Worm (Caenorhabditis elegans) whole organism, mixed stage, embryonic: ENCODE data around the gene mab-5.
A peak's percentile ranks its signal among the peaks of the same experiment; 100 is the strongest.

Source experiments
- ceh-39 ChIP-seq: fragments of 150-350 bp; optimal IDR thresholded peaks from 2 replicates; lab custom pipeline; 2014; ENCODE audit warnings: missing biosample characterization, missing genetic modification characterization
- ceh-43 ChIP-seq: fragments of 200-800 bp; sonication (Bioruptor generic); optimal IDR thresholded peaks from 2 replicates; lab custom pipeline; 2018; ENCODE audit warnings: mild to moderate bottlenecking, missing genetic modification characterization, moderate library complexity, missing compliant biosample characterization
- ceh-83 ChIP-seq: fragments of 200-800 bp; sonication (Bioruptor generic); optimal IDR thresholded peaks from 2 replicates; lab custom pipeline; 2018; ENCODE audit warnings: mild to moderate bottlenecking, missing genetic modification characterization, missing compliant biosample characterization
- ces-1 ChIP-seq: fragments of 150-350 bp; optimal IDR thresholded peaks from 2 replicates; lab custom pipeline; 2014; ENCODE audit warnings: missing biosample characterization, missing genetic modification reagents, missing genetic modification characterization
- cnd-1 ChIP-seq: fragments of 200-800 bp; sonication (Bioruptor generic); optimal IDR thresholded peaks from 2 replicates; lab custom pipeline; 2018; ENCODE audit warnings: mild to moderate bottlenecking, missing genetic modification characterization, missing compliant biosample characterization
- drap-1 ChIP-seq: fragments of 200-800 bp; sonication (Bioruptor generic); optimal IDR thresholded peaks from 3 replicates; lab custom pipeline; 2018; ENCODE audit warnings: mild to moderate bottlenecking, missing genetic modification characterization, missing compliant biosample characterization
- elt-1 ChIP-seq: sonication (generic microtip); optimal IDR thresholded peaks from 2 replicates; lab custom pipeline; 2017; ENCODE audit warnings: missing genetic modification characterization, mild to moderate bottlenecking, missing compliant biosample characterization, antibody characterized with exemption, moderate library complexity, borderline replicate concordance; ENCODE audit not compliant: insufficient read depth
- elt-3 ChIP-seq: fragments of 150-350 bp; optimal IDR thresholded peaks from 2 replicates; lab custom pipeline; 2014; ENCODE audit warnings: missing biosample characterization, missing genetic modification characterization
- flh-1 ChIP-seq: fragments of 200-800 bp; sonication (Bioruptor generic); optimal IDR thresholded peaks from 2 replicates; lab custom pipeline; 2018; ENCODE audit warnings: mild to moderate bottlenecking, missing genetic modification characterization, moderate library complexity, missing compliant biosample characterization
- hlh-1 ChIP-seq: fragments of 150-350 bp; optimal IDR thresholded peaks from 2 replicates; lab custom pipeline; 2014; ENCODE audit warnings: missing biosample characterization, missing genetic modification reagents, missing genetic modification characterization
- lin-13 ChIP-seq: fragments of 150-350 bp; optimal IDR thresholded peaks from 2 replicates; lab custom pipeline; 2014; ENCODE audit warnings: missing biosample characterization, missing genetic modification characterization
- lin-32 ChIP-seq: fragments of 200-800 bp; sonication (Bioruptor generic); optimal IDR thresholded peaks from 2 replicates; lab custom pipeline; 2018; ENCODE audit warnings: mild to moderate bottlenecking, missing genetic modification characterization, missing compliant biosample characterization
- lsy-2 ChIP-seq: fragments of 150-350 bp; optimal IDR thresholded peaks from 2 replicates; lab custom pipeline; 2014; ENCODE audit warnings: missing biosample characterization, missing genetic modification characterization
- mab-5 ChIP-seq: fragments of 150-350 bp; optimal IDR thresholded peaks from 2 replicates; lab custom pipeline; 2014; ENCODE audit warnings: missing biosample characterization, missing genetic modification characterization
- mep-1 ChIP-seq: fragments of 150-350 bp; optimal IDR thresholded peaks from 2 replicates; lab custom pipeline; 2017; ENCODE audit warnings: missing biosample characterization, missing genetic modification reagents, missing genetic modification characterization, inconsistent platforms
- nhr-12 ChIP-seq: fragments of 150-350 bp; optimal IDR thresholded peaks from 2 replicates; lab custom pipeline; 2014; ENCODE audit warnings: missing biosample characterization, missing genetic modification characterization
- nhr-2 ChIP-seq: fragments of 150-350 bp; optimal IDR thresholded peaks from 2 replicates; lab custom pipeline; 2014; ENCODE audit warnings: missing biosample characterization, missing genetic modification characterization
- nhr-237 ChIP-seq: fragments of 150-350 bp; optimal IDR thresholded peaks from 2 replicates; lab custom pipeline; 2014; ENCODE audit warnings: missing biosample characterization, missing genetic modification characterization
- nhr-28 ChIP-seq: fragments of 150-350 bp; optimal IDR thresholded peaks from 2 replicates; lab custom pipeline; 2014; ENCODE audit warnings: missing biosample characterization, missing genetic modification characterization
- nhr-76 ChIP-seq: sonication (generic microtip); optimal IDR thresholded peaks from 2 replicates; lab custom pipeline; 2017; ENCODE audit warnings: missing biosample characterization, missing genetic modification characterization
- sem-2 ChIP-seq: fragments of 200-800 bp; sonication (Bioruptor generic); optimal IDR thresholded peaks from 2 replicates; lab custom pipeline; 2018; ENCODE audit warnings: mild to moderate bottlenecking, missing genetic modification characterization, missing compliant biosample characterization
- snpc-4 ChIP-seq: fragments of 150-350 bp; optimal IDR thresholded peaks from 2 replicates; lab custom pipeline; 2014; ENCODE audit warnings: missing biosample characterization, missing genetic modification characterization
- tbx-8 ChIP-seq: fragments of 200-800 bp; sonication (Bioruptor generic); optimal IDR thresholded peaks from 2 replicates; lab custom pipeline; 2018; ENCODE audit warnings: mild to moderate bottlenecking, missing genetic modification characterization, moderate library complexity, missing compliant biosample characterization
- unc-120 ChIP-seq: sonication (generic microtip); optimal IDR thresholded peaks from 2 replicates; lab custom pipeline; 2017; ENCODE audit warnings: missing genetic modification characterization, missing compliant biosample characterization; ENCODE audit not compliant: poor library complexity, severe bottlenecking
- unc-39 ChIP-seq: fragments of 150-350 bp; optimal IDR thresholded peaks from 2 replicates; lab custom pipeline; 2014; ENCODE audit warnings: missing biosample characterization, missing genetic modification characterization
- ztf-11 ChIP-seq: fragments of 150-350 bp; optimal IDR thresholded peaks from 2 replicates; lab custom pipeline; 2014; ENCODE audit warnings: missing biosample characterization, missing genetic modification characterization

The mab-5 gene

DNA sequence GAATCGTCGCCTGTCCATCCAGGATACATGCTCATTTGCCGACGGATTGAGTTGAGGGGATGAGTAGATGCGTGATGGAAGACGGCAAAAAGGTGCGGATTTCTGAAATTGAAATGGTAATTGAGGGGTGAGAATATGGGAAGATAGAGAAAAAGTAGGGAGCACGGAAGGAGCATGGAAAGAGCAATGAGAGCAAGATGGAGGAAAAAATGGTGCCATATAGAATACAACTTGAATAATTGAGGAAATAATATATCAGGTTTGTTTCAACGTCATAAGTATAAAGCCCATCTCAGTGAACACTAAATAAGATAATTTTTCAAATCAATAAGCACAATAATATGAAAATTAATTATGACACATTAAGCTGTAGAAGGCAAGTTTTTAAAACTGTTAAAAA lies at the start of gene mab-5:
Gene mab-5, minus strand, starts transcription at position 101 of the 400 bp plus-strand sequence.
- no peak for TF ChIP-seq ceh-83 (GFP tag; lab: Kevin White, UChicago)
- no peak for TF ChIP-seq ceh-43 (GFP tag; lab: Kevin White, UChicago)
- TF ChIP-seq lin-13: no peak
- no peak for TF ChIP-seq snpc-4
- no peak for TF ChIP-seq drap-1 (GFP tag; lab: Kevin White, UChicago)
- TF ChIP-seq elt-1 (tag; lab: Kevin White, UChicago): no peak
- no peak for TF ChIP-seq tbx-8 (GFP tag; lab: Kevin White, UChicago)

DNA sequence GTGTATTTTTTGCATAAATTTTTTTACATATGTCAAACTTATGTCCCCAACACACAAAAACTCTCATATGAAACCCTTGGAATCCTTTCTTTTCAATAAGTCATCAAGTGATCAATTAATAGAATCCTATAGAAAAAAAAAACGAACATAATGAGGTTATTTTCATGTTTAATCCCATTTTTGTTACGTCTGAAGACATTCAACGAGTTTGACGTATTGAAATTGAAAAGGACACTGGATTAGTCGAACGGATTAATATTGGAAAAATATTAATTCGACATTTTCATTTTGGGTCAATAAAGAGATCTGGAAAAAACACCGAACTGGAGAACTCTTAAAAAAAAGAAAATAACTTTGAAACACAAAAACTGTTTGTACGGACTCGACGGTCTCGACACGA lies 49.2 kb upstream of the mab-5 start:
- TF ChIP-seq hlh-1 (tag; lab: Kevin White, UChicago) (no peak), lsy-2 (tag; lab: Kevin White, UChicago) (no peak), nhr-76 (tag; lab: Kevin White, UChicago) (no peak), ceh-39 (tag; lab: Kevin White, UChicago) (no peak), tbx-8 (GFP tag; lab: Kevin White, UChicago) (no peak), snpc-4 (no peak), mab-5 (tag; lab: Kevin White, UChicago) (no peak), ces-1 (no peak), nhr-2 (tag; lab: Kevin White, UChicago) (no peak), ceh-83 (GFP tag; lab: Kevin White, UChicago) (no peak), nhr-28 (tag; lab: Kevin White, UChicago) (no peak), ztf-11 (no peak)

DNA sequence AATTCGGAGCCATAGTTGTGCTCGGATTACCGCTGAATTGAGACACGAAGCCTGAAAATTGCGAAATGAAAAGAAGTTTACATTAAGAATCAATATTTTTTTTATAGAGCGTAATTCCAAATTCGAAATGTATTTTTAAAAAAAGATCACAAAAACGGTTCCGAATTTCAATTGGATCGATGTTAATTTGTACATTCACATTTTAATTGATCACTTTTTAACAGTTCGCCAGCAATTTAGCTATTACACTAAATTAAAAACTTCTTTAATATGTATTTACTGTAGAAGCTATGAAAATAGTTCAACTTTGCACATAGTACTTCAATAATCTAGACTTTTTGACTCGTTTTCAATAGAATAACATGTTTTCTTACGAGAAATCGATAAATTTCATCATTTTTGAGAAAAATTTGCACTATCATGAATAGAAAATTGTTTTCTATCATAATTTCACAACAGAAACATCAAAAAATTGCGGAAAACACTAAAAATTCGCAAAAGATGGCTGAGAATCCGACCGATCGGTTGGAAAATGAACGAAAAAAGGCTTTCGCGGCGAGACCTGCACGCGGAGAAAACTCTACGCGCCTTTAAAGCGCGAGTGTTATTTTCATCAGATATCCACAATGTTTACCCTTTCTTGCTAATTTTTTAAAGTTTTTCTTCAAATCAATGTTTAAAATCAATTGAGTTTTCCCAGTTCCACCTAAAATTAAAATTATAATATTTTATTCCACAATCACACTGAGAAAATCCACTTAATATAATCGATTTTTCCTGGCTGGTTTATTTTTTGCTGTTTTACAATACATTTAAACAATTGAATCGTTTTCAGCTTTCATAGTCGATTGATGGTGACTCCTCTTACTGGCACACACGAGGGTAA lies 45.6 kb upstream of the mab-5 start, which contains the start of the genes egl-45 and kcmf-1:
Gene egl-45, minus strand, starts transcription at position 51 of the 886 bp plus-strand sequence.
Gene kcmf-1, plus strand, starts transcription at position 836 of the 886 bp plus-strand sequence.
- TF ChIP-seq mep-1 (tag; lab: Kevin White, UChicago): peak; percentile 44
- TF ChIP-seq ces-1: no peak
- TF ChIP-seq hlh-1 (tag; lab: Kevin White, UChicago): peak; percentile 13
- peak; percentile 36 for TF ChIP-seq lsy-2 (tag; lab: Kevin White, UChicago)
- TF ChIP-seq unc-120 (tag; lab: Kevin White, UChicago): peak; percentile 66

DNA sequence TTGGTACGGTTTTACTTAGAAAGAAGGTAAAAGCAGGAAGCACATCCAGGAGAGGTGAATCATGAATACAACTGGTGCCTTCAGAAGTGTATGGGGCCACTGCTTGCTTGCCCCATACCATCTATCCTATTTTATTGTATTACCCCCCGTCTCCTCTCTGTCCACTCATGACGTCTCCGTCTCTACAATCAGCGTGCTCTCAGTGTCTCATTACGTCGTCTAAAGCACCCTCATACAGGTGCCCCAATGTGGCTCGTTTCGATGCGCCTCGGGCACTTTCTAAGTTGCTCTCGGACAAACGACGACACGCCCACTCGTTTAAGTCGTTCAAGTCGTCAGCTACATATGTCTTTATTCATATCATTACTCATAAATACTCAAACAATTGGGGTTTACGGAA lies 40.8 kb upstream of the mab-5 start:
- no peak for TF ChIP-seq nhr-2 (tag; lab: Kevin White, UChicago)
- peak; percentile 26 for TF ChIP-seq cnd-1 (tag; lab: Kevin White, UChicago)
- TF ChIP-seq nhr-12 (tag; lab: Kevin White, UChicago): no peak

DNA sequence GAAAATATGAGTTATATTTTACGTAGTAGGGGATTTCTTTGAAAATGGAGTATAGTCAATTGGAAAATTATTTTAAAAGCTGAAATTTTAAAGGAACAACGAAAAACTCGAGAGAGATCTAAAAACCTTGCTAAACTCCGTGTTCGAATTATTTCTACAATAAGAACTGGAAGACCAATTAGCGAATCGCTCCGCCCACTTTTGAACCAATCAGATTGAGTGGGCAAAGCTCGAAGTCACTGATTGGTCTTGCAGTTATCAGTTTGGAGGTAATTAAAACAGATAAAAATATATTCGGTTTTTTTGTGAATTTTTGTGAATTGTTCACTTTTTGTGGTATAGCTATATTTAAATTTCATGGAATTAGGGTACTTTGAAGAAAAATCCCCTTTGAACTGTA lies 40.0 kb upstream of the mab-5 start:
- no peak for TF ChIP-seq unc-120 (tag; lab: Kevin White, UChicago)
- no peak for TF ChIP-seq flh-1 (GFP tag; lab: Kevin White, UChicago)
- TF ChIP-seq nhr-237 (tag; lab: Kevin White, UChicago): no peak
- TF ChIP-seq sem-2 (GFP tag; lab: Kevin White, UChicago): no peak
- TF ChIP-seq nhr-76 (tag; lab: Kevin White, UChicago): no peak
- no peak for TF ChIP-seq ceh-43 (GFP tag; lab: Kevin White, UChicago)
- TF ChIP-seq hlh-1 (tag; lab: Kevin White, UChicago): no peak
- TF ChIP-seq nhr-12 (tag; lab: Kevin White, UChicago): no peak
- TF ChIP-seq tbx-8 (GFP tag; lab: Kevin White, UChicago): no peak
- TF ChIP-seq elt-3: no peak
- no peak for TF ChIP-seq lin-32

DNA sequence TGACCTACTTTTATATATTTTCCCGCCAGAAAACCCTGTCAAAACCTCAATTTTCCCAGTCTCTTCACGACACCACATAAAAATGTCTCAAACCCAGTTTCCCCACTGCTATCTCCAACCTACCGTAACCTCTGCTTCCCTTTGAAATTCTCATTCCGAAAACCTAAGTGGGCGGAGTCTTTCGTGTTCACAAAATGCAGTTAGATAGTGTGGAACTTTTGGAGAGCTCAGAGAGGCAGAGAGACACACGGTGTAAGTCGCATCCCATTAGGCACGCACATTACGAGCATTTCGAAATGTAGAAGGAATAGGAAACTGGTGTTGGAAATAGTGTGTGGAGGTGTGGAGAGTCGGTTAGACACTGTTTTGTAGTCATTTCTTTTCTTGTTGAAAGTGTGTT lies 36.6 kb upstream of the mab-5 start:
- TF ChIP-seq hlh-1 (tag; lab: Kevin White, UChicago): no peak
- peak; percentile 3 for TF ChIP-seq lsy-2 (tag; lab: Kevin White, UChicago)
- TF ChIP-seq unc-39 (tag; lab: Kevin White, UChicago): no peak
